Worm (Caenorhabditis elegans): ENCODE data around the gene ncx-5.
A peak's percentile ranks its signal among the peaks of the same experiment; 100 is the strongest.

Gene ncx-5

ce11 chrV:10462066-10462465 is 27.8 kb downstream of the ncx-5 start, which contains the start of gene chw-1:
chw-1 (plus strand) TSS chrV:10462282.
- TF ChIP-seq flt-1 (GFP tag; IDR thresholded peaks at IDR 0.05): no peak
- TF ChIP-seq T22C8.4 (GFP tag; IDR thresholded peaks at IDR 0.05): no peak
- no peak for TF ChIP-seq med-1 (GFP tag; optimal IDR thresholded peaks at IDR 0.05; ENCODE audit: insufficient read depth)
- TF ChIP-seq ref-1 (GFP tag; conservative IDR thresholded peaks at IDR 0.05): no peak
- no peak for TF ChIP-seq ztf-29 (GFP tag; IDR thresholded peaks at IDR 0.05)

ce11 chrV:10460685-10461084 is 29.2 kb downstream of the ncx-5 start:
- TF ChIP-seq cog-1 (tag; optimal IDR thresholded peaks at IDR 0.05) (no peak), klf-2 (GFP tag; conservative IDR thresholded peaks at IDR 0.05) (no peak), ztf-29 (GFP tag; IDR thresholded peaks at IDR 0.05) (no peak), med-1 (GFP tag; optimal IDR thresholded peaks at IDR 0.05; ENCODE audit: insufficient read depth) (no peak), tab-1 (GFP tag; IDR thresholded peaks at IDR 0.05) (no peak), ztf-23 (GFP tag; IDR thresholded peaks at IDR 0.05) (no peak)

ce11 chrV:10457247-10457646 is 32.7 kb downstream of the ncx-5 start, which contains the start of gene F22E12.1:
F22E12.1 (minus strand) TSS chrV:10457347.
- TF ChIP-seq ref-1 (GFP tag; conservative IDR thresholded peaks at IDR 0.05) (no peak), med-1 (GFP tag; optimal IDR thresholded peaks at IDR 0.05; ENCODE audit: insufficient read depth) (no peak), ztf-29 (GFP tag; IDR thresholded peaks at IDR 0.05) (no peak), flt-1 (GFP tag; IDR thresholded peaks at IDR 0.05) (no peak), klf-2 (GFP tag; conservative IDR thresholded peaks at IDR 0.05) (no peak), ztf-23 (GFP tag; IDR thresholded peaks at IDR 0.05) (no peak), tab-1 (GFP tag; IDR thresholded peaks at IDR 0.05) (no peak), T22C8.4 (GFP tag; IDR thresholded peaks at IDR 0.05) (no peak), cog-1 (tag; optimal IDR thresholded peaks at IDR 0.05) (no peak)

ce11 chrV:10453466-10453865 is 36.4 kb downstream of the ncx-5 start, which contains the start of gene Y32F6A.5:
Y32F6A.5 (minus strand) TSS chrV:10453605.
- TF ChIP-seq tab-1 (GFP tag; IDR thresholded peaks at IDR 0.05) (no peak), T22C8.4 (GFP tag; IDR thresholded peaks at IDR 0.05) (no peak), flt-1 (GFP tag; IDR thresholded peaks at IDR 0.05) (no peak), ref-1 (GFP tag; conservative IDR thresholded peaks at IDR 0.05) (no peak), klf-2 (GFP tag; conservative IDR thresholded peaks at IDR 0.05) (no peak), ztf-23 (GFP tag; IDR thresholded peaks at IDR 0.05) (no peak), ztf-29 (GFP tag; IDR thresholded peaks at IDR 0.05) (no peak), cog-1 (tag; optimal IDR thresholded peaks at IDR 0.05) (no peak), med-1 (GFP tag; optimal IDR thresholded peaks at IDR 0.05; ENCODE audit: insufficient read depth) (no peak)

ce11 chrV:10450355-10450754 is 39.5 kb downstream of the ncx-5 start:
- peak; percentile 89 for TF ChIP-seq klf-2 (GFP tag; conservative IDR thresholded peaks at IDR 0.05)
- peak; percentile 61; the same call in 1 of the 2 replicates for TF ChIP-seq ref-1 (GFP tag; conservative IDR thresholded peaks at IDR 0.05)
- peak; percentile 85 for TF ChIP-seq ztf-23 (GFP tag; IDR thresholded peaks at IDR 0.05)
- TF ChIP-seq flt-1 (GFP tag; IDR thresholded peaks at IDR 0.05): peak; percentile 90

ce11 chrV:10449947-10450346 is 40.0 kb downstream of the ncx-5 start:
- TF ChIP-seq ref-1 (GFP tag; conservative IDR thresholded peaks at IDR 0.05): 0 out of 2 replicates have a peak, but pooled peaks have one; percentile 7

ce11 chrV:10449302-10449701 is 40.6 kb downstream of the ncx-5 start:
- TF ChIP-seq flt-1 (GFP tag; IDR thresholded peaks at IDR 0.05) (peak; percentile 60; the same call in 1 of the 2 replicates), ztf-23 (GFP tag; IDR thresholded peaks at IDR 0.05) (peak; percentile 54; the same call in 1 of the 2 replicates), ztf-29 (GFP tag; IDR thresholded peaks at IDR 0.05) (peak; percentile 51; the same call in 1 of the 2 replicates), tab-1 (GFP tag; IDR thresholded peaks at IDR 0.05) (0 out of 2 replicates have a peak, but pooled peaks have one; percentile 6), ref-1 (GFP tag; conservative IDR thresholded peaks at IDR 0.05) (0 out of 2 replicates have a peak, but pooled peaks have one; percentile 53)

ce11 chrV:10441135-10442024 is 48.5 kb downstream of the ncx-5 start, which contains the start of gene pap-1:
pap-1 (plus strand) TSS chrV:10441974.
- TF ChIP-seq T22C8.4 (GFP tag; IDR thresholded peaks at IDR 0.05) (peak; percentile 73), ztf-29 (GFP tag; IDR thresholded peaks at IDR 0.05) (no peak), ztf-23 (GFP tag; IDR thresholded peaks at IDR 0.05) (no peak)

- TF ChIP-seq klf-2 (GFP tag; conservative IDR thresholded peaks at IDR 0.05): no peak
- no peak for TF ChIP-seq flt-1 (GFP tag; IDR thresholded peaks at IDR 0.05)
- no peak for TF ChIP-seq tab-1 (GFP tag; IDR thresholded peaks at IDR 0.05)
- TF ChIP-seq med-1 (GFP tag; optimal IDR thresholded peaks at IDR 0.05; ENCODE audit: insufficient read depth): no peak
- no peak for TF ChIP-seq T22C8.4 (GFP tag; IDR thresholded peaks at IDR 0.05)
- TF ChIP-seq ztf-29 (GFP tag; IDR thresholded peaks at IDR 0.05): no peak
- no peak for TF ChIP-seq ztf-23 (GFP tag; IDR thresholded peaks at IDR 0.05)
- TF ChIP-seq cog-1 (tag; optimal IDR thresholded peaks at IDR 0.05): no peak
- no peak for TF ChIP-seq ref-1 (GFP tag; conservative IDR thresholded peaks at IDR 0.05)
Observed at ce11 chrV:10440723-10441122, 49.2 kb downstream of the ncx-5 start, which contains the start of gene snf-10. snf-10 (minus strand) TSS chrV:10440823.

ce11 chrV:10436612-10437011 is 53.3 kb downstream of the ncx-5 start, which contains the start of gene set-22:
set-22 (plus strand) TSS chrV:10436912.
- TF ChIP-seq ztf-29 (GFP tag; IDR thresholded peaks at IDR 0.05): no peak
- TF ChIP-seq cog-1 (tag; optimal IDR thresholded peaks at IDR 0.05): no peak
- TF ChIP-seq tab-1 (GFP tag; IDR thresholded peaks at IDR 0.05): no peak
- TF ChIP-seq klf-2 (GFP tag; conservative IDR thresholded peaks at IDR 0.05): no peak
- TF ChIP-seq ztf-23 (GFP tag; IDR thresholded peaks at IDR 0.05): no peak
- no peak for TF ChIP-seq flt-1 (GFP tag; IDR thresholded peaks at IDR 0.05)
- TF ChIP-seq med-1 (GFP tag; optimal IDR thresholded peaks at IDR 0.05; ENCODE audit: insufficient read depth): no peak
- no peak for TF ChIP-seq ref-1 (GFP tag; conservative IDR thresholded peaks at IDR 0.05)
- no peak for TF ChIP-seq T22C8.4 (GFP tag; IDR thresholded peaks at IDR 0.05)

All from whole organism, midembryonic.